Fruit fly (Drosophila melanogaster) whole organism, embryonic: ENCODE results near the gene Papss.

ENCODE experiments used
- Awh ChIP-seq: fragments of 200-800 bp; sonication (Bioruptor generic); IDR thresholded peaks from 2 replicates; pipeline ENCODE4, ENCODE4 v1.3.6; 2022; ENCODE audit warnings: missing biosample characterization, missing genetic modification characterization
- B-H2 ChIP-seq: fragments of 200-800 bp; sonication (Bioruptor generic); optimal IDR thresholded peaks from 2 replicates; lab custom pipeline; 2018; ENCODE audit warnings: missing biosample characterization, mild to moderate bottlenecking, missing genetic modification characterization
- CG10321 ChIP-seq: fragments of 200-800 bp; sonication (Bioruptor generic); IDR thresholded peaks from 2 replicates; pipeline ENCODE4 v1.3.6; 2022; ENCODE audit warnings: missing biosample characterization, missing genetic modification characterization
- CG10431 ChIP-seq: fragments of 200-800 bp; sonication (Bioruptor generic); optimal IDR thresholded peaks from 3 replicates; lab custom pipeline; 2018; ENCODE audit warnings: missing biosample characterization, mild to moderate bottlenecking, missing genetic modification characterization
- CG10979 ChIP-seq: fragments of 200-800 bp; sonication (Bioruptor generic); optimal IDR thresholded peaks from 2 replicates; lab custom pipeline; 2018; ENCODE audit warnings: missing biosample characterization, mild to moderate bottlenecking, missing genetic modification characterization, moderate library complexity
- CG11560 ChIP-seq: fragments of 200-800 bp; sonication (Bioruptor generic); IDR thresholded peaks from 3 replicates; pipeline ENCODE4 v1.3.6; 2022; ENCODE audit warnings: missing biosample characterization, missing genetic modification characterization
- CG12236 ChIP-seq: fragments of 200-800 bp; sonication (Bioruptor generic); optimal IDR thresholded peaks from 2 replicates; lab custom pipeline; 2016; ENCODE audit warnings: missing biosample characterization, missing genetic modification characterization
- CG12391 ChIP-seq: fragments of 200-800 bp; sonication (Bioruptor generic); optimal IDR thresholded peaks from 3 replicates; lab custom pipeline; 2018; ENCODE audit warnings: missing biosample characterization, mild to moderate bottlenecking, missing genetic modification characterization, moderate library complexity
- CG12659 ChIP-seq: fragments of 200-800 bp; sonication (Bioruptor generic); optimal IDR thresholded peaks from 3 replicates; lab custom pipeline; 2017; ENCODE audit warnings: mild to moderate bottlenecking, missing biosample characterization, missing genetic modification reagents, missing genetic modification characterization
- CG12769 ChIP-seq: fragments of 200-800 bp; sonication (Bioruptor generic); optimal IDR thresholded peaks from 2 replicates; lab custom pipeline; 2019; ENCODE audit warnings: missing biosample characterization, mild to moderate bottlenecking, missing genetic modification characterization, moderate library complexity
- CG13296 ChIP-seq: fragments of 200-800 bp; sonication (Bioruptor generic); optimal IDR thresholded peaks from 3 replicates; lab custom pipeline; 2018; ENCODE audit warnings: missing biosample characterization, mild to moderate bottlenecking, missing genetic modification characterization
- CG15514 ChIP-seq: fragments of 200-800 bp; sonication (Bioruptor generic); optimal IDR thresholded peaks from 3 replicates; lab custom pipeline; 2017; ENCODE audit warnings: missing biosample characterization, missing genetic modification characterization, mild to moderate bottlenecking, moderate library complexity, missing genetic modification reagents
- CG16863 ChIP-seq: fragments of 200-800 bp; sonication (Bioruptor generic); optimal IDR thresholded peaks from 3 replicates; lab custom pipeline; 2016; ENCODE audit warnings: missing biosample characterization, missing genetic modification characterization
- CG17359 ChIP-seq: fragments of 200-800 bp; sonication (Bioruptor generic); optimal IDR thresholded peaks from 3 replicates; lab custom pipeline; 2018; ENCODE audit warnings: missing biosample characterization, mild to moderate bottlenecking, missing genetic modification characterization, moderate library complexity
- CG17829 ChIP-seq: fragments of 200-800 bp; optimal IDR thresholded peaks from 2 replicates; lab custom pipeline; 2019; ENCODE audit warnings: missing biosample characterization, mild to moderate bottlenecking, missing genetic modification characterization, moderate library complexity
- CG30020 ChIP-seq: fragments of 200-800 bp; optimal IDR thresholded peaks from 2 replicates; lab custom pipeline; 2019; ENCODE audit warnings: missing biosample characterization, mild to moderate bottlenecking, missing genetic modification characterization, moderate library complexity
- CG30431 ChIP-seq: fragments of 200-800 bp; sonication (Bioruptor generic); optimal IDR thresholded peaks from 2 replicates; lab custom pipeline; 2017; ENCODE audit warnings: missing biosample characterization, missing genetic modification characterization
- CG32532 ChIP-seq: fragments of 200-800 bp; sonication (Bioruptor generic); IDR thresholded peaks from 2 replicates; pipeline ENCODE4 v1.3.6; 2022; ENCODE audit warnings: missing biosample characterization, missing genetic modification characterization
- CG4820 ChIP-seq: fragments of 200-800 bp; sonication (Bioruptor generic); optimal IDR thresholded peaks from 3 replicates; lab custom pipeline; 2016; ENCODE audit warnings: missing biosample characterization, missing genetic modification characterization
- CG5953 ChIP-seq: fragments of 200-800 bp; sonication (Bioruptor generic); IDR thresholded peaks from 2 replicates; pipeline ENCODE4 v1.3.6; 2022; ENCODE audit warnings: missing biosample characterization, missing genetic modification characterization
- CG6683 ChIP-seq: fragments of 200-800 bp; sonication (Bioruptor generic); optimal IDR thresholded peaks from 2 replicates; lab custom pipeline; 2017; ENCODE audit warnings: missing biosample characterization, mild to moderate bottlenecking, missing genetic modification characterization, missing genetic modification reagents
- CG7271 ChIP-seq: fragments of 200-800 bp; sonication (Bioruptor generic); optimal IDR thresholded peaks from 2 replicates; lab custom pipeline; 2018; ENCODE audit warnings: missing biosample characterization, mild to moderate bottlenecking, missing genetic modification characterization, moderate library complexity
- CG8089 ChIP-seq: fragments of 200-800 bp; sonication (Bioruptor generic); optimal IDR thresholded peaks from 3 replicates; lab custom pipeline; 2016; ENCODE audit warnings: missing biosample characterization, missing genetic modification characterization
- CrebB ChIP-seq: fragments of 200-800 bp; sonication (Bioruptor generic); optimal IDR thresholded peaks from 3 replicates; lab custom pipeline; 2018; ENCODE audit warnings: missing biosample characterization, mild to moderate bottlenecking, missing genetic modification characterization
- H2.0 ChIP-seq: fragments of 200-800 bp; sonication (Bioruptor generic); IDR thresholded peaks from 2 replicates; pipeline ENCODE4 v1.3.6; 2022; ENCODE audit warnings: missing biosample characterization, missing genetic modification characterization
- HLHmδ ChIP-seq: fragments of 200-800 bp; sonication (Bioruptor generic); optimal IDR thresholded peaks from 2 replicates; lab custom pipeline; 2018; ENCODE audit warnings: missing biosample characterization, mild to moderate bottlenecking, missing genetic modification characterization, moderate library complexity
- Hr3 ChIP-seq: fragments of 200-800 bp; sonication (Bioruptor generic); optimal IDR thresholded peaks from 3 replicates; lab custom pipeline; 2016; ENCODE audit warnings: missing biosample characterization, missing genetic modification characterization
- Mes4 ChIP-seq: fragments of 200-800 bp; sonication (Bioruptor generic); optimal IDR thresholded peaks from 2 replicates; lab custom pipeline; 2016; ENCODE audit warnings: missing biosample characterization, missing genetic modification characterization
- Nf-YA ChIP-seq: fragments of 200-800 bp; sonication (Bioruptor generic); IDR thresholded peaks from 2 replicates; pipeline ENCODE4 v1.3.6; 2022; ENCODE audit warnings: missing biosample characterization, missing genetic modification characterization
- Poxn ChIP-seq: fragments of 200-800 bp; sonication (Bioruptor generic); IDR thresholded peaks from 2 replicates; pipeline ENCODE4 v1.3.6; 2022; ENCODE audit warnings: missing biosample characterization, missing genetic modification characterization
- Rx ChIP-seq: fragments of 200-800 bp; sonication (Bioruptor generic); IDR thresholded peaks from 2 replicates; pipeline ENCODE4 v1.3.6; 2022; ENCODE audit warnings: missing biosample characterization, missing genetic modification characterization
- Sry-β ChIP-seq: fragments of 200-800 bp; sonication (Bioruptor generic); optimal IDR thresholded peaks from 2 replicates; lab custom pipeline; 2018; ENCODE audit warnings: missing biosample characterization, mild to moderate bottlenecking, missing genetic modification characterization, moderate library complexity
- Stat92E ChIP-seq, 3 experiments: fragments of >200 bp in 2 of 3; fragments of 200-800 bp in 1 of 3; sonication (Bioruptor generic) in 1 of 3; optimal IDR thresholded peaks; 2 replicates each; lab custom pipeline; 2017 to 2019; ENCODE audit warnings: missing biosample characterization in 3 of 3, missing genetic modification characterization in 3 of 3, mild to moderate bottlenecking in 1 of 3, moderate library complexity in 1 of 3
- Taf1 ChIP-seq: fragments of 200-800 bp; sonication (Bioruptor generic); IDR thresholded peaks from 2 replicates; pipeline ENCODE4 v1.3.6; 2022; ENCODE audit warnings: missing biosample characterization, missing genetic modification characterization
- YL-1 ChIP-seq: fragments of 200-800 bp; sonication (Bioruptor generic); optimal IDR thresholded peaks from 3 replicates; lab custom pipeline; 2017; ENCODE audit warnings: missing biosample characterization, mild to moderate bottlenecking, missing genetic modification characterization
- ap ChIP-seq: fragments of 200-800 bp; sonication (Bioruptor generic); IDR thresholded peaks from 2 replicates; pipeline ENCODE4 v1.3.6; 2022; ENCODE audit warnings: missing biosample characterization, missing genetic modification characterization
- btn ChIP-seq: fragments of 200-800 bp; sonication (Bioruptor generic); optimal IDR thresholded peaks from 2 replicates; lab custom pipeline; 2016; ENCODE audit warnings: missing biosample characterization, missing genetic modification characterization
- cg ChIP-seq: fragments of 200-800 bp; sonication (Bioruptor generic); optimal IDR thresholded peaks from 3 replicates; lab custom pipeline; 2019; ENCODE audit warnings: missing biosample characterization, mild to moderate bottlenecking, missing genetic modification characterization, moderate library complexity
- ci ChIP-seq: fragments of 200-800 bp; sonication (Bioruptor generic); IDR thresholded peaks from 3 replicates; pipeline ENCODE4 v1.3.6; 2022; ENCODE audit warnings: missing biosample characterization, missing genetic modification characterization
- dan ChIP-seq: fragments of 200-800 bp; sonication (Bioruptor generic); IDR thresholded peaks from 2 replicates; pipeline ENCODE4 v1.3.6; 2022; ENCODE audit warnings: missing biosample characterization, missing genetic modification characterization
- dati ChIP-seq: fragments of 200-800 bp; sonication (Bioruptor generic); IDR thresholded peaks from 2 replicates; pipeline ENCODE4 v1.3.6; 2022; ENCODE audit warnings: missing biosample characterization, missing genetic modification characterization
- h ChIP-seq: fragments of >200 bp; optimal IDR thresholded peaks from 2 replicates; lab custom pipeline; 2017
- jigr1 ChIP-seq: fragments of 200-800 bp; sonication (Bioruptor generic); IDR thresholded peaks from 3 replicates; pipeline ENCODE4 v1.3.6; 2022; ENCODE audit warnings: missing biosample characterization, missing genetic modification characterization
- jumu ChIP-seq: fragments of 200-800 bp; sonication (Bioruptor generic); optimal IDR thresholded peaks from 3 replicates; lab custom pipeline; 2016; ENCODE audit warnings: missing biosample characterization, missing genetic modification characterization
- nmo ChIP-seq: fragments of 200-800 bp; sonication (Bioruptor generic); optimal IDR thresholded peaks from 2 replicates; lab custom pipeline; 2018; ENCODE audit warnings: missing biosample characterization, mild to moderate bottlenecking, missing genetic modification characterization, moderate library complexity
- pnt ChIP-seq: fragments of 200-800 bp; sonication (Bioruptor generic); optimal IDR thresholded peaks from 3 replicates; lab custom pipeline; 2016; ENCODE audit warnings: missing biosample characterization, missing genetic modification characterization
- rib ChIP-seq: fragments of 200-800 bp; sonication (Bioruptor generic); IDR thresholded peaks from 2 replicates; pipeline ENCODE4 v1.3.6; 2022; ENCODE audit warnings: missing biosample characterization, missing genetic modification characterization
- run ChIP-seq: fragments of 200-800 bp; sonication (Bioruptor generic); optimal IDR thresholded peaks from 3 replicates; lab custom pipeline; 2018; ENCODE audit warnings: missing biosample characterization, mild to moderate bottlenecking, missing genetic modification characterization
- stc ChIP-seq: fragments of 200-800 bp; sonication (Bioruptor generic); IDR thresholded peaks from 2 replicates; pipeline ENCODE4 v1.3.6; 2022; ENCODE audit warnings: missing biosample characterization, missing genetic modification characterization
- tin ChIP-seq: fragments of 200-800 bp; sonication (Bioruptor generic); optimal IDR thresholded peaks from 3 replicates; lab custom pipeline; 2016; ENCODE audit warnings: missing biosample characterization, missing genetic modification characterization
- twi ChIP-seq: fragments of 200-800 bp; optimal IDR thresholded peaks from 2 replicates; lab custom pipeline; 2019; ENCODE audit warnings: missing biosample characterization, mild to moderate bottlenecking, missing genetic modification characterization, moderate library complexity
- tx ChIP-seq: fragments of 200-800 bp; sonication (Bioruptor generic); optimal IDR thresholded peaks from 2 replicates; lab custom pipeline; 2016; ENCODE audit warnings: missing biosample characterization, missing genetic modification characterization
- zen ChIP-seq: fragments of 200-800 bp; sonication (Bioruptor generic); optimal IDR thresholded peaks from 3 replicates; lab custom pipeline; 2018; ENCODE audit warnings: missing biosample characterization, mild to moderate bottlenecking, missing genetic modification characterization, moderate library complexity

Papss gene

DNA sequence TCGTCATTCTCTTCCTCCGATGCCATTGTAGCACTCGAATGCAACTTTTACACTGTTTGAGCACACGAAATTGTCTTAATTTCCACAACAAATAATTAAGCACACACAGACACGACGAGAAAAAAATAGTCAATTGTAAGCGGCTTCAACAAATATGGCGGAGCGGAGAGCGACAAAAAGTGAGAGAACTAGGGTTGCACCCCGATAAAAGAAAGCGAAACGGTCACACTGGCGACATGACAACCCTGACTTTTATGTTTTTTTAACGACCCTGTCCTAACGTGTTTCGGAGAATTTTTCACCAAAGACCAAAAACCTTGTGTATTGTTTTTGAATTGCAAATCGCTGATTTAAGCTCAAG lies 64.9 kb downstream of the Papss start, which contains the start of the genes Mi-2 and Prp3:
TSS of gene Mi-2 (minus strand) at position 162 of the 361 bp plus-strand sequence.
TSS of gene Prp3 (plus strand) at position 247 of the 361 bp plus-strand sequence.
- TF ChIP-seq CG15514 (GFP tag; lab: Kevin White, UChicago) (peak; percentile 72), CG32532 (GFP tag; lab: Robert Waterston, UW) (no peak), Mes4 (peak; percentile 7), CrebB (no peak), Sry-β (GFP tag; lab: Kevin White, UChicago) (no peak), cg (peak; percentile 33), CG10321 (GFP tag; lab: Robert Waterston, UW) (peak; percentile 51; the same call in 1 of the 2 replicates), CG11560 (tag; lab: Robert Waterston, UW) (no peak), CG17829 (tag; lab: Kevin White, UChicago) (peak; percentile 27), h (lab: Kevin White, UChicago) (no peak), YL-1 (GFP tag; lab: Kevin White, UChicago) (peak; percentile 94), jigr1 (GFP tag; lab: Robert Waterston, UW) (no peak), CG30020 (peak; percentile 24), B-H2 (GFP tag; lab: Kevin White, UChicago) (peak; percentile 57), CG10431 (GFP tag; lab: Kevin White, UChicago) (no peak), ci (GFP tag; lab: Robert Waterston, UW) (peak; percentile 68), ap (GFP tag; lab: Robert Waterston, UW) (no peak), CG12769 (tag; lab: Kevin White, UChicago) (no peak), rib (GFP tag; lab: Robert Waterston, UW) (no peak), Nf-YA (GFP tag; lab: Robert Waterston, UW) (no peak), CG8089 (GFP tag; lab: Kevin White, UChicago) (no peak), CG13296 (GFP tag; lab: Kevin White, UChicago) (no peak), Rx (GFP tag; lab: Robert Waterston, UW) (no peak), CG16863 (GFP tag; lab: Kevin White, UChicago) (no peak), CG10979 (no peak), CG12391 (tag; lab: Kevin White, UChicago) (peak; percentile 34), CG4820 (GFP tag; lab: Kevin White, UChicago) (no peak), Stat92E (GFP tag; optimal IDR thresholded peaks at IDR 0.05; lab: Kevin White, UChicago) (peak in 1 of 3 experiments; percentile 93), run (tag; lab: Kevin White, UChicago) (no peak), dati (GFP tag; lab: Robert Waterston, UW) (no peak), CG6683 (GFP tag; lab: Kevin White, UChicago) (no peak), Poxn (GFP tag; lab: Robert Waterston, UW) (no peak), stc (GFP tag; lab: Robert Waterston, UW) (no peak), zen (tag; lab: Kevin White, UChicago) (peak; percentile 28), twi (tag; lab: Kevin White, UChicago) (no peak), CG12659 (GFP tag; lab: Kevin White, UChicago) (peak; percentile 88), CG5953 (GFP tag; lab: Robert Waterston, UW) (no peak), dan (GFP tag; lab: Robert Waterston, UW) (no peak), jumu (GFP tag; lab: Kevin White, UChicago) (peak; percentile 27), Hr3 (GFP tag; lab: Kevin White, UChicago) (no peak), HLHmδ (no peak), tx (GFP tag; lab: Kevin White, UChicago) (no peak), CG12236 (no peak), CG17359 (no peak), Awh (GFP tag; lab: Robert Waterston, UW) (no peak), Taf1 (GFP tag; lab: Robert Waterston, UW) (no peak), CG7271 (tag; lab: Kevin White, UChicago) (no peak), btn (GFP tag; lab: Kevin White, UChicago) (no peak), H2.0 (GFP tag; lab: Robert Waterston, UW) (no peak), pnt (GFP tag; lab: Kevin White, UChicago) (no peak), tin (GFP tag; lab: Kevin White, UChicago) (no peak), nmo (peak; percentile 21), CG30431 (GFP tag; lab: Kevin White, UChicago) (no peak)
